Worm (Caenorhabditis elegans) whole organism, L4 larva: ENCODE measurements around the gene pdfr-1.
"Not testable (repeated sequence)": the region's sequence is repeated elsewhere in the genome, so short reads cannot be mapped to it uniquely, and the experiment has no call there.

Experiments
- F49E8.2 ChIP-seq: sonication (generic microtip); optimal IDR thresholded peaks from 2 replicates; lab custom pipeline; 2016; ENCODE audit warnings: missing compliant biosample characterization, mild to moderate bottlenecking, missing genetic modification characterization, borderline replicate concordance
- Y105C5A.15 ChIP-seq: fragments of 200-800 bp; sonication (Bioruptor generic); IDR thresholded peaks from 2 replicates; pipeline ENCODE4 v1.3.6; 2022; ENCODE audit warnings: missing genetic modification characterization, missing compliant biosample characterization
- ama-1 ChIP-seq: fragments of 150-350 bp; optimal IDR thresholded peaks from 2 replicates; lab custom pipeline; 2014; ENCODE audit warnings: inconsistent platforms, mixed read lengths
- ceh-82 ChIP-seq: sonication (generic microtip); optimal IDR thresholded peaks from 2 replicates; lab custom pipeline; 2017; ENCODE audit warnings: missing biosample characterization, missing genetic modification characterization
- daf-12 ChIP-seq: fragments of 150-350 bp; optimal IDR thresholded peaks from 2 replicates; lab custom pipeline; 2014; ENCODE audit warnings: missing biosample characterization, missing genetic modification reagents, missing genetic modification characterization
- daf-16 ChIP-seq, 3 experiments: sonication (generic microtip); optimal IDR thresholded peaks; 2 replicates each; lab custom pipeline; 2016 to 2017; ENCODE audit warnings: missing genetic modification characterization in 3 of 3, missing genetic modification reagents in 3 of 3, mild to moderate bottlenecking in 2 of 3, missing compliant biosample characterization in 2 of 3, missing biosample characterization in 1 of 3, moderate library complexity in 1 of 3
- hmg-1.1 ChIP-seq: fragments of 200-800 bp; sonication (Bioruptor generic); IDR thresholded peaks from 2 replicates; pipeline ENCODE4 v1.3.6; 2022; ENCODE audit warnings: missing genetic modification reagents, missing genetic modification characterization, missing compliant biosample characterization
- lin-13 ChIP-seq: fragments of 150-350 bp; optimal IDR thresholded peaks from 2 replicates; lab custom pipeline; 2014; ENCODE audit warnings: missing biosample characterization, missing genetic modification reagents, missing genetic modification characterization
- lsy-2 ChIP-seq, 2 experiments: fragments of 150-350 bp in 1 of 2; sonication (generic microtip) in 1 of 2; optimal IDR thresholded peaks; 2 replicates each; lab custom pipeline; 2014 to 2017; ENCODE audit warnings: missing biosample characterization in 2 of 2, missing genetic modification characterization in 2 of 2
- nhr-41 ChIP-seq: fragments of 200-800 bp; sonication (Bioruptor generic); IDR thresholded peaks from 2 replicates; pipeline ENCODE4 v1.3.6; 2022; ENCODE audit warnings: missing genetic modification reagents, missing genetic modification characterization, missing compliant biosample characterization
- nhr-6 ChIP-seq: fragments of 150-350 bp; optimal IDR thresholded peaks from 2 replicates; lab custom pipeline; 2014; ENCODE audit warnings: missing biosample characterization, missing genetic modification characterization
- nhr-77 ChIP-seq: fragments of 150-350 bp; optimal IDR thresholded peaks from 2 replicates; lab custom pipeline; 2014; ENCODE audit warnings: missing biosample characterization, missing genetic modification characterization
- unc-130 ChIP-seq: sonication (generic microtip); optimal IDR thresholded peaks from 2 replicates; lab custom pipeline; 2016; ENCODE audit warnings: missing genetic modification reagents, missing genetic modification characterization, missing compliant biosample characterization
- ztf-11 ChIP-seq: fragments of 150-350 bp; optimal IDR thresholded peaks from 2 replicates; lab custom pipeline; 2014; ENCODE audit warnings: missing biosample characterization, missing genetic modification characterization

DNA sequence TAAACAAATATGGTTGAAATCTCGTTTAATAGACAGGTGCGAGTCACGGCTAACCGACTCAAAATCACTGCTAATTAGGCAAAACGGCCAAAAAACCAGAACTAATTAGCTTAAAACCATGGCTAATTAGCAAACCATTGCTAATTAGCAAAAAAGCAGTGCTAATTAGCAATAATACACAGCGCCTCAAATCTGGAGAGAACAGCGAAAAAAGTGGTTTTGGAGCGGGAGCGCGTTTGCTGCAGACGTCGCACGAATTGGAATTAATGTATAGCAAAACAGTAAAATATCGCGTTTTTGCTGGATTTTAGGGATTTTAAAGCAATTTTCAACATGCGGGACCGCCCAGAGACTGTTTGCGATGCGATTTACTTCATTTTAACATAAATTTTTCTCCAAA is 25.6 kb downstream of the pdfr-1 start:
- TF ChIP-seq ceh-82; ztf-11 (tag; lab: Kevin White, UChicago); lin-13 (GFP tag; lab: Kevin White, UChicago); daf-12; F49E8.2 (tag; lab: Kevin White, UChicago); daf-16 (GFP tag; optimal IDR thresholded peaks at IDR 0.05; lab: Kevin White, UChicago); daf-16 (tag; optimal IDR thresholded peaks at IDR 0.05; lab: Kevin White, UChicago); ama-1 (lab: Kevin White, UChicago); nhr-77; nhr-41 (GFP tag; lab: Robert Waterston, UW); nhr-6 (tag; lab: Kevin White, UChicago); hmg-1.1 (GFP tag; lab: Robert Waterston, UW); unc-130 (GFP tag; lab: Kevin White, UChicago); lsy-2 (tag; optimal IDR thresholded peaks at IDR 0.05; lab: Kevin White, UChicago); Y105C5A.15 (GFP tag; lab: Robert Waterston, UW): not testable (repeated sequence)
